Worm (Caenorhabditis elegans) whole organism, L3 larva: ENCODE results near the gene lmtr-2.

Experiments used
- ZK546.5 ChIP-seq: sonication (generic microtip); optimal IDR thresholded peaks from 2 replicates; lab custom pipeline; 2017; ENCODE audit warnings: missing biosample characterization, missing genetic modification characterization
- aly-2 ChIP-seq: fragments of 150-350 bp; optimal IDR thresholded peaks from 2 replicates; lab custom pipeline; 2014; ENCODE audit warnings: missing biosample characterization, missing genetic modification characterization
- ama-1 ChIP-seq: fragments of 150-350 bp; optimal IDR thresholded peaks from 2 replicates; lab custom pipeline; 2018
- ceh-28 ChIP-seq: fragments of 150-350 bp; optimal IDR thresholded peaks from 2 replicates; lab custom pipeline; 2014; ENCODE audit warnings: missing biosample characterization, missing genetic modification reagents, missing genetic modification characterization
- ceh-82 ChIP-seq: fragments of 150-350 bp; optimal IDR thresholded peaks from 2 replicates; lab custom pipeline; 2014; ENCODE audit warnings: missing biosample characterization, missing genetic modification characterization
- elt-2 ChIP-seq: sonication (generic microtip); optimal IDR thresholded peaks from 2 replicates; lab custom pipeline; 2016; ENCODE audit warnings: missing genetic modification reagents, mild to moderate bottlenecking, missing genetic modification characterization, missing compliant biosample characterization
- fkh-2 ChIP-seq: fragments of 150-350 bp; optimal IDR thresholded peaks from 2 replicates; lab custom pipeline; 2014; ENCODE audit warnings: missing biosample characterization, missing genetic modification reagents, missing genetic modification characterization
- fos-1 ChIP-seq: fragments of 150-350 bp; optimal IDR thresholded peaks from 2 replicates; lab custom pipeline; 2014; ENCODE audit warnings: missing biosample characterization, missing genetic modification characterization
- lin-39 ChIP-seq: fragments of 150-350 bp; optimal IDR thresholded peaks from 2 replicates; lab custom pipeline; 2018; ENCODE audit warnings: missing biosample characterization, missing genetic modification reagents, missing genetic modification characterization
- nhr-77 ChIP-seq: fragments of 150-350 bp; optimal IDR thresholded peaks from 2 replicates; lab custom pipeline; 2014; ENCODE audit warnings: missing biosample characterization, missing genetic modification characterization
- pha-4 ChIP-seq: fragments of 150-350 bp; optimal IDR thresholded peaks from 2 replicates; lab custom pipeline; 2014; ENCODE audit warnings: missing biosample characterization, missing genetic modification reagents, missing genetic modification characterization
- snpc-4 ChIP-seq: fragments of 150-350 bp; optimal IDR thresholded peaks from 2 replicates; lab custom pipeline; 2014; ENCODE audit warnings: missing biosample characterization, missing genetic modification characterization
- unc-39 ChIP-seq: sonication (generic microtip); optimal IDR thresholded peaks from 4 replicates; lab custom pipeline; 2017; ENCODE audit warnings: missing biosample characterization, missing genetic modification characterization

DNA sequence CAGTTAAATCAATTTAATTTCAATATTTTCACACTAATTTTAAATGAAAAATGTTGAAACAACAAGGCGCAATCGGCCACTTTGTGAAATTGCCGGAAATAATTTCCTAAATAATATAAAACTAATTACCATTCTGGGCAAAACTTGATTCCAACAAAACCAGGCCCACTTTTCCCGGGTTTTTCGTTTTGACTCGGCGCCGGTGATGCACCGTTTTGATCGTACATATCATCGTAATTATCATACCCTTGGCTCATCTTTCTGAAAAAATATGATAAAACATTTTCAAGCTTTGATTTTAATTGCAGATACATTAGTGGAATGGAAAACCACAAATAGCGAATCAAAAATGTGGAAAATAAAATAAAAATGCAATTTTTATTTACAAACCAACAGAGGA lies 1.1 kb upstream of the lmtr-2 start, which contains the start of gene rpb-9:
- no peak for TF ChIP-seq fos-1
- no peak for TF ChIP-seq unc-39
- peak; percentile 14 for TF ChIP-seq pha-4 (tag; lab: Kevin White, UChicago)
- TF ChIP-seq nhr-77 (tag; lab: Kevin White, UChicago): no peak
- no peak for TF ChIP-seq ZK546.5 (tag; lab: Kevin White, UChicago)
- no peak for TF ChIP-seq snpc-4 (tag; lab: Kevin White, UChicago)
- peak; percentile 26 for TF ChIP-seq ama-1 (lab: Kevin White, UChicago)
- no peak for TF ChIP-seq ceh-82 (tag; lab: Kevin White, UChicago)
- TF ChIP-seq fkh-2 (tag; lab: Kevin White, UChicago): no peak
- no peak for TF ChIP-seq elt-2 (tag; lab: Kevin White, UChicago)
- TF ChIP-seq ceh-28 (tag; lab: Kevin White, UChicago): no peak
- no peak for TF ChIP-seq lin-39 (tag; lab: Kevin White, UChicago)
- TF ChIP-seq aly-2: no peak
